Fruit fly (Drosophila melanogaster) whole organism, embryonic: Measurements from ENCODE around the gene stck.

Source experiments
- Asciz ChIP-seq: fragments of 200-800 bp; sonication (Bioruptor generic); optimal IDR thresholded peaks from 2 replicates; lab custom pipeline; 2017; ENCODE audit warnings: missing biosample characterization, mild to moderate bottlenecking, missing genetic modification characterization, missing genetic modification reagents
- Awh ChIP-seq: fragments of 200-800 bp; sonication (Bioruptor generic); IDR thresholded peaks from 2 replicates; pipeline ENCODE4, ENCODE4 v1.3.6; 2022; ENCODE audit warnings: missing biosample characterization, missing genetic modification characterization
- B-H2 ChIP-seq: fragments of 200-800 bp; sonication (Bioruptor generic); optimal IDR thresholded peaks from 2 replicates; lab custom pipeline; 2018; ENCODE audit warnings: missing biosample characterization, mild to moderate bottlenecking, missing genetic modification characterization
- Bgb ChIP-seq: fragments of 200-800 bp; sonication (Bioruptor generic); IDR thresholded peaks from 2 replicates; pipeline ENCODE4 v1.3.6; 2022; ENCODE audit warnings: missing biosample characterization, missing genetic modification characterization; ENCODE audit not compliant: partially characterized antibody
- CG10654 ChIP-seq: fragments of 200-800 bp; sonication (Bioruptor generic); optimal IDR thresholded peaks from 2 replicates; lab custom pipeline; 2016; ENCODE audit warnings: missing biosample characterization, missing genetic modification characterization
- CG12236 ChIP-seq: fragments of 200-800 bp; sonication (Bioruptor generic); optimal IDR thresholded peaks from 2 replicates; lab custom pipeline; 2016; ENCODE audit warnings: missing biosample characterization, missing genetic modification characterization
- CG13296 ChIP-seq: fragments of 200-800 bp; sonication (Bioruptor generic); optimal IDR thresholded peaks from 3 replicates; lab custom pipeline; 2018; ENCODE audit warnings: missing biosample characterization, mild to moderate bottlenecking, missing genetic modification characterization
- CG14710 ChIP-seq: fragments of 200-800 bp; sonication (Bioruptor generic); optimal IDR thresholded peaks from 3 replicates; lab custom pipeline; 2019; ENCODE audit warnings: missing biosample characterization, mild to moderate bottlenecking, missing genetic modification characterization, moderate library complexity
- CG17912 ChIP-seq: fragments of 200-800 bp; sonication (Bioruptor generic); optimal IDR thresholded peaks from 2 replicates; lab custom pipeline; 2018; ENCODE audit warnings: missing biosample characterization, mild to moderate bottlenecking, missing genetic modification characterization
- CG18476 ChIP-seq: fragments of 200-800 bp; sonication (Bioruptor generic); optimal IDR thresholded peaks from 2 replicates; lab custom pipeline; 2016; ENCODE audit warnings: missing biosample characterization, mild to moderate bottlenecking, missing genetic modification characterization
- CG31224 ChIP-seq: fragments of 200-800 bp; sonication (Bioruptor generic); IDR thresholded peaks from 2 replicates; pipeline ENCODE4 v1.3.6; 2022; ENCODE audit warnings: missing biosample characterization, missing genetic modification characterization
- CG31441 ChIP-seq: fragments of 200-800 bp; sonication (Bioruptor generic); IDR thresholded peaks from 2 replicates; pipeline ENCODE4 v1.3.6; 2022; ENCODE audit warnings: missing biosample characterization, missing genetic modification characterization
- CG34224 ChIP-seq: fragments of 200-800 bp; sonication (Bioruptor generic); IDR thresholded peaks from 3 replicates; pipeline ENCODE4 v1.3.6; 2022; ENCODE audit warnings: missing biosample characterization, missing genetic modification characterization; ENCODE audit not compliant: partially characterized antibody
- CG3838 ChIP-seq: fragments of 200-800 bp; sonication (Bioruptor generic); optimal IDR thresholded peaks from 3 replicates; lab custom pipeline; 2016; ENCODE audit warnings: missing biosample characterization, missing genetic modification characterization
- CG42726 ChIP-seq: fragments of 200-800 bp; sonication (Bioruptor generic); IDR thresholded peaks from 2 replicates; pipeline ENCODE4 v1.3.6; 2022; ENCODE audit warnings: missing biosample characterization, missing genetic modification characterization; ENCODE audit not compliant: partially characterized antibody
- CG4820 ChIP-seq: fragments of 200-800 bp; sonication (Bioruptor generic); optimal IDR thresholded peaks from 3 replicates; lab custom pipeline; 2016; ENCODE audit warnings: missing biosample characterization, missing genetic modification characterization
- CG5180 ChIP-seq: fragments of 200-800 bp; sonication (Bioruptor generic); optimal IDR thresholded peaks from 3 replicates; lab custom pipeline; 2017; ENCODE audit warnings: missing biosample characterization, missing genetic modification characterization, mild to moderate bottlenecking, moderate library complexity, missing genetic modification reagents
- CG8290 ChIP-seq, 3 experiments: fragments of 200-800 bp; sonication (Bioruptor generic); optimal IDR thresholded peaks; 2 replicates each; lab custom pipeline; 2016 to 2019; ENCODE audit warnings: missing biosample characterization in 3 of 3, missing genetic modification characterization in 3 of 3, mild to moderate bottlenecking in 2 of 3, moderate library complexity in 1 of 3
- CG8388 ChIP-seq: fragments of 200-800 bp; sonication (Bioruptor generic); optimal IDR thresholded peaks from 2 replicates; lab custom pipeline; 2019; ENCODE audit warnings: missing biosample characterization, mild to moderate bottlenecking, missing genetic modification characterization, moderate library complexity
- CG9727 ChIP-seq: fragments of 200-800 bp; sonication (Bioruptor generic); optimal IDR thresholded peaks from 3 replicates; lab custom pipeline; 2017; ENCODE audit warnings: missing biosample characterization, mild to moderate bottlenecking, missing genetic modification characterization
- Dll ChIP-seq: fragments of 200-800 bp; sonication (Bioruptor generic); IDR thresholded peaks from 4 replicates; pipeline ENCODE4 v1.3.6; 2022; ENCODE audit warnings: missing biosample characterization, missing genetic modification characterization; ENCODE audit not compliant: partially characterized antibody
- Dref ChIP-seq: fragments of 200-800 bp; sonication (Bioruptor generic); IDR thresholded peaks from 2 replicates; pipeline ENCODE4 v1.3.6; 2022; ENCODE audit warnings: missing biosample characterization, missing genetic modification characterization
- Eip74EF ChIP-seq, 2 experiments: fragments of 200-800 bp in 1 of 2; fragments of >200 bp in 1 of 2; sonication (Bioruptor generic) in 1 of 2; optimal IDR thresholded peaks; 2 replicates each; lab custom pipeline; 2017 to 2019; ENCODE audit warnings: missing biosample characterization in 2 of 2, missing genetic modification characterization in 2 of 2, mild to moderate bottlenecking in 1 of 2, moderate library complexity in 1 of 2
- Ets97D ChIP-seq: fragments of 200-800 bp; sonication (Bioruptor generic); optimal IDR thresholded peaks from 3 replicates; lab custom pipeline; 2016; ENCODE audit warnings: missing biosample characterization, missing genetic modification characterization
- Hr51 ChIP-seq, 2 experiments: fragments of 200-800 bp; sonication (Bioruptor generic); optimal IDR thresholded peaks; 2 replicates in 1 of 2; 3 replicates in 1 of 2; lab custom pipeline; 2016 to 2018; ENCODE audit warnings: missing biosample characterization in 2 of 2, missing genetic modification characterization in 2 of 2, mild to moderate bottlenecking in 1 of 2, moderate library complexity in 1 of 2
- MTF-1 ChIP-seq: fragments of 200-800 bp; sonication (Bioruptor generic); optimal IDR thresholded peaks from 2 replicates; lab custom pipeline; 2018; ENCODE audit warnings: missing biosample characterization, mild to moderate bottlenecking, missing genetic modification characterization, borderline replicate concordance
- Nf-YA ChIP-seq: fragments of 200-800 bp; sonication (Bioruptor generic); IDR thresholded peaks from 2 replicates; pipeline ENCODE4 v1.3.6; 2022; ENCODE audit warnings: missing biosample characterization, missing genetic modification characterization
- Spps ChIP-seq: fragments of 200-800 bp; sonication (Bioruptor generic); optimal IDR thresholded peaks from 2 replicates; lab custom pipeline; 2018; ENCODE audit warnings: missing biosample characterization, mild to moderate bottlenecking, missing genetic modification characterization
- Taf1 ChIP-seq: fragments of 200-800 bp; sonication (Bioruptor generic); IDR thresholded peaks from 2 replicates; pipeline ENCODE4 v1.3.6; 2022; ENCODE audit warnings: missing biosample characterization, missing genetic modification characterization
- Usf ChIP-seq: fragments of 200-800 bp; sonication (Bioruptor generic); optimal IDR thresholded peaks from 2 replicates; lab custom pipeline; 2017; ENCODE audit warnings: missing genotype, missing biosample characterization, missing genetic modification characterization
- ab ChIP-seq: fragments of 200-800 bp; sonication (Bioruptor generic); optimal IDR thresholded peaks from 2 replicates; lab custom pipeline; 2016; ENCODE audit warnings: missing biosample characterization, missing genetic modification characterization
- eyg ChIP-seq: fragments of 200-800 bp; sonication (Bioruptor generic); optimal IDR thresholded peaks from 3 replicates; lab custom pipeline; 2016; ENCODE audit warnings: missing biosample characterization, missing genetic modification characterization
- fd3F ChIP-seq: fragments of 200-800 bp; sonication (Bioruptor generic); optimal IDR thresholded peaks from 2 replicates; lab custom pipeline; 2018; ENCODE audit warnings: missing biosample characterization, mild to moderate bottlenecking, missing genetic modification characterization, moderate library complexity
- gcm ChIP-seq: fragments of 200-800 bp; sonication (Bioruptor generic); optimal IDR thresholded peaks from 2 replicates; lab custom pipeline; 2019; ENCODE audit warnings: missing biosample characterization, mild to moderate bottlenecking, missing genetic modification characterization, moderate library complexity
- gt ChIP-seq: fragments of 200-800 bp; sonication (Bioruptor generic); IDR thresholded peaks from 2 replicates; pipeline ENCODE4 v1.3.6; 2022; ENCODE audit warnings: missing biosample characterization, missing genetic modification characterization
- jumu ChIP-seq: fragments of 200-800 bp; sonication (Bioruptor generic); optimal IDR thresholded peaks from 3 replicates; lab custom pipeline; 2016; ENCODE audit warnings: missing biosample characterization, missing genetic modification characterization
- maf-S ChIP-seq: fragments of 200-800 bp; sonication (Bioruptor generic); optimal IDR thresholded peaks from 2 replicates; lab custom pipeline; 2016; ENCODE audit warnings: missing biosample characterization, missing genetic modification characterization
- mirr ChIP-seq: fragments of 200-800 bp; sonication (Bioruptor generic); optimal IDR thresholded peaks from 3 replicates; lab custom pipeline; 2018; ENCODE audit warnings: missing biosample characterization, mild to moderate bottlenecking, missing genetic modification characterization
- otp ChIP-seq: fragments of 200-800 bp; sonication (Bioruptor generic); IDR thresholded peaks from 3 replicates; pipeline ENCODE4, ENCODE4 v1.3.6; 2022; ENCODE audit warnings: missing biosample characterization, missing genetic modification characterization
- pan ChIP-seq, 4 experiments: fragments of >200 bp in 3 of 4; fragments of 200-800 bp in 1 of 4; sonication (Bioruptor generic) in 1 of 4; optimal IDR thresholded peaks in 3 of 4; IDR thresholded peaks in 1 of 4; 2 replicates each; pipeline versions ENCODE4 v1.3.6 to Lab custom; 2017 to 2022; ENCODE audit warnings: missing biosample characterization in 2 of 4, missing genetic modification characterization in 2 of 4, mixed read lengths in 1 of 4
- pum ChIP-seq: fragments of 200-800 bp; sonication (Bioruptor generic); optimal IDR thresholded peaks from 2 replicates; lab custom pipeline; 2016; ENCODE audit warnings: missing biosample characterization, missing genetic modification characterization
- pzg ChIP-seq: fragments of 200-800 bp; sonication (Bioruptor generic); optimal IDR thresholded peaks from 3 replicates; lab custom pipeline; 2018; ENCODE audit warnings: missing biosample characterization, mild to moderate bottlenecking, missing genetic modification characterization, moderate library complexity
- rib ChIP-seq: fragments of 200-800 bp; sonication (Bioruptor generic); IDR thresholded peaks from 2 replicates; pipeline ENCODE4 v1.3.6; 2022; ENCODE audit warnings: missing biosample characterization, missing genetic modification characterization
- seq ChIP-seq: fragments of 200-800 bp; sonication (Bioruptor generic); IDR thresholded peaks from 2 replicates; pipeline ENCODE4 v1.3.6; 2022; ENCODE audit warnings: missing biosample characterization, missing genetic modification characterization
- sqz ChIP-seq: fragments of 200-800 bp; sonication (Bioruptor generic); optimal IDR thresholded peaks from 3 replicates; lab custom pipeline; 2018; ENCODE audit warnings: missing biosample characterization, mild to moderate bottlenecking, missing genetic modification characterization
- tll ChIP-seq, 2 experiments: fragments of 200-800 bp in 1 of 2; fragments of >200 bp in 1 of 2; sonication (Bioruptor generic) in 1 of 2; optimal IDR thresholded peaks; 2 replicates each; lab custom pipeline; 2017 to 2019; ENCODE audit warnings: missing biosample characterization in 2 of 2, missing genetic modification characterization in 2 of 2, mild to moderate bottlenecking in 1 of 2, moderate library complexity in 1 of 2
- ttk ChIP-seq: fragments of 200-800 bp; sonication (Bioruptor generic); IDR thresholded peaks from 2 replicates; pipeline ENCODE4 v2.1.2; 2022; ENCODE audit warnings: missing biosample characterization, missing genetic modification characterization
- zen2 ChIP-seq: fragments of 200-800 bp; sonication (Bioruptor generic); IDR thresholded peaks from 3 replicates; pipeline ENCODE4 v1.3.6; 2022; ENCODE audit warnings: missing biosample characterization, missing genetic modification characterization; ENCODE audit not compliant: partially characterized antibody

The stck gene

dm6 chr3R:8354458-8354857 lies 2.3 kb upstream of the stck start (continued):
- no peak for TF ChIP-seq Dll
- TF ChIP-seq CG13296 (GFP tag; lab: Kevin White, UChicago), result no peak
- no peak; the same call in 1 of the 2 replicates for TF ChIP-seq CG31441
- no peak for TF ChIP-seq Ets97D (GFP tag; lab: Kevin White, UChicago)
- TF ChIP-seq tll (GFP tag; optimal IDR thresholded peaks at IDR 0.05; lab: Kevin White, UChicago), result no peak
- peak; percentile 40; the same call in 1 of the 2 replicates for TF ChIP-seq CG31224
- TF ChIP-seq Hr51 (GFP tag; optimal IDR thresholded peaks at IDR 0.05; lab: Kevin White, UChicago), result peak in 1 of 2 experiments; percentile 76
- TF ChIP-seq CG12236 (GFP tag; lab: Kevin White, UChicago), result no peak
- no peak; the same call in 2 of the 3 replicates for TF ChIP-seq otp (GFP tag; lab: Robert Waterston, UW)
- no peak for TF ChIP-seq CG3838
- TF ChIP-seq gt (GFP tag; lab: Robert Waterston, UW), result no peak
- no peak for TF ChIP-seq Dref (GFP tag; lab: Robert Waterston, UW)
- no peak for TF ChIP-seq Taf1 (GFP tag; lab: Robert Waterston, UW)
- TF ChIP-seq CG10654 (GFP tag; lab: Kevin White, UChicago), result peak; percentile 34
- TF ChIP-seq pum (GFP tag; lab: Kevin White, UChicago), result no peak
- TF ChIP-seq sqz (GFP tag; lab: Kevin White, UChicago), result no peak
- TF ChIP-seq ab, result no peak
- TF ChIP-seq eyg (GFP tag; lab: Kevin White, UChicago), result no peak
- TF ChIP-seq Bgb (GFP tag; lab: Robert Waterston, UW), result no peak
- TF ChIP-seq CG5180, result no peak
- TF ChIP-seq CG34224 (GFP tag; lab: Robert Waterston, UW), result no peak
- TF ChIP-seq CG8290 (GFP tag; optimal IDR thresholded peaks at IDR 0.05; lab: Kevin White, UChicago), result no peak
- peak in 1 of 2 experiments; percentile 42 for TF ChIP-seq CG8290 (tag; optimal IDR thresholded peaks at IDR 0.05; lab: Kevin White, UChicago)
- no peak for TF ChIP-seq Usf (GFP tag; lab: Kevin White, UChicago)
- TF ChIP-seq ttk (GFP tag; lab: Robert Waterston, UW), result peak; percentile 64
- peak; percentile 21 for TF ChIP-seq MTF-1 (GFP tag; lab: Kevin White, UChicago)
- no peak for TF ChIP-seq Asciz
- TF ChIP-seq gcm, result no peak
- TF ChIP-seq CG14710 (tag; lab: Kevin White, UChicago), result no peak
- no peak for TF ChIP-seq mirr (GFP tag; lab: Kevin White, UChicago)
- TF ChIP-seq zen2 (GFP tag; lab: Robert Waterston, UW), result no peak
- peak; percentile 28 for TF ChIP-seq fd3F (GFP tag; lab: Kevin White, UChicago)
- TF ChIP-seq Spps (tag; lab: Kevin White, UChicago), result no peak
- no peak for TF ChIP-seq maf-S (GFP tag; lab: Kevin White, UChicago)
- peak; percentile 19 for TF ChIP-seq CG8388 (GFP tag; lab: Kevin White, UChicago)
- TF ChIP-seq pzg (GFP tag; lab: Kevin White, UChicago), result no peak
- no peak for TF ChIP-seq rib
- TF ChIP-seq pan (optimal IDR thresholded peaks at IDR 0.05; lab: Kevin White, UChicago), result no peak
- TF ChIP-seq pan (GFP tag; optimal IDR thresholded peaks at IDR 0.05 in 1 of 2, IDR thresholded peaks at IDR 0.05 in 1 of 2), result peak in 1 of 2 experiments; percentile 80
- no peak for TF ChIP-seq jumu (GFP tag; lab: Kevin White, UChicago)
- TF ChIP-seq Nf-YA (GFP tag; lab: Robert Waterston, UW), result peak; percentile 63
- TF ChIP-seq CG9727, result peak; percentile 27
- TF ChIP-seq B-H2, result no peak
- peak in 1 of 2 experiments; percentile 74 for TF ChIP-seq Eip74EF (GFP tag; optimal IDR thresholded peaks at IDR 0.05; lab: Kevin White, UChicago)
- no peak for TF ChIP-seq CG42726 (GFP tag; lab: Robert Waterston, UW)
- TF ChIP-seq CG17912 (GFP tag; lab: Kevin White, UChicago), result no peak
- no peak for TF ChIP-seq CG18476 (GFP tag; lab: Kevin White, UChicago)
- peak; percentile 35 for TF ChIP-seq CG4820 (GFP tag; lab: Kevin White, UChicago)
- peak; percentile 28; the same call in 1 of the 2 replicates for TF ChIP-seq seq (GFP tag; lab: Robert Waterston, UW)
- peak; percentile 74 for TF ChIP-seq Awh
